Fruit fly (Drosophila melanogaster) whole organism, embryonic: ENCODE measurements around the gene HipHop.

Experiments
- Atf3 ChIP-seq: fragments of 200-800 bp; sonication (Bioruptor generic); optimal IDR thresholded peaks from 3 replicates; lab custom pipeline; 2016; ENCODE audit warnings: missing biosample characterization, missing genetic modification characterization
- Bdp1 ChIP-seq: fragments of 200-800 bp; sonication (Bioruptor generic); optimal IDR thresholded peaks from 3 replicates; lab custom pipeline; 2016; ENCODE audit warnings: missing biosample characterization, missing genetic modification characterization
- Bteb2 ChIP-seq: fragments of 200-800 bp; sonication (Bioruptor generic); optimal IDR thresholded peaks from 2 replicates; lab custom pipeline; 2016; ENCODE audit warnings: missing biosample characterization, missing genetic modification characterization
- CG10543 ChIP-seq: fragments of 200-800 bp; sonication (Bioruptor generic); optimal IDR thresholded peaks from 3 replicates; lab custom pipeline; 2017; ENCODE audit warnings: missing biosample characterization, mild to moderate bottlenecking, missing genetic modification characterization, moderate library complexity
- CG11504 ChIP-seq: fragments of 200-800 bp; sonication (Bioruptor generic); optimal IDR thresholded peaks from 3 replicates; lab custom pipeline; 2019; ENCODE audit warnings: missing biosample characterization, mild to moderate bottlenecking, missing genetic modification characterization, moderate library complexity
- CG12391 ChIP-seq: fragments of 200-800 bp; sonication (Bioruptor generic); optimal IDR thresholded peaks from 3 replicates; lab custom pipeline; 2018; ENCODE audit warnings: missing biosample characterization, mild to moderate bottlenecking, missing genetic modification characterization, moderate library complexity
- CG12769 ChIP-seq: fragments of 200-800 bp; sonication (Bioruptor generic); optimal IDR thresholded peaks from 2 replicates; lab custom pipeline; 2019; ENCODE audit warnings: missing biosample characterization, mild to moderate bottlenecking, missing genetic modification characterization, moderate library complexity
- CG13296 ChIP-seq: fragments of 200-800 bp; sonication (Bioruptor generic); optimal IDR thresholded peaks from 3 replicates; lab custom pipeline; 2018; ENCODE audit warnings: missing biosample characterization, mild to moderate bottlenecking, missing genetic modification characterization
- CG17328 ChIP-seq: fragments of 200-800 bp; sonication (Bioruptor generic); IDR thresholded peaks from 2 replicates; pipeline ENCODE4 v1.3.6; 2022; ENCODE audit warnings: missing biosample characterization, missing genetic modification characterization
- CG2129 ChIP-seq: fragments of 200-800 bp; sonication (Bioruptor generic); IDR thresholded peaks from 2 replicates; pipeline ENCODE4 v1.3.6; 2022; ENCODE audit warnings: missing biosample characterization, missing genetic modification characterization; ENCODE audit not compliant: partially characterized antibody
- CG2202 ChIP-seq: fragments of 200-800 bp; sonication (Bioruptor generic); optimal IDR thresholded peaks from 2 replicates; lab custom pipeline; 2018; ENCODE audit warnings: missing biosample characterization, mild to moderate bottlenecking, missing genetic modification characterization
- CG2875 ChIP-seq: fragments of 200-800 bp; sonication (Bioruptor generic); optimal IDR thresholded peaks from 2 replicates; lab custom pipeline; 2017; ENCODE audit warnings: missing biosample characterization, mild to moderate bottlenecking, missing genetic modification characterization, missing genetic modification reagents
- CG30431 ChIP-seq: fragments of 200-800 bp; sonication (Bioruptor generic); optimal IDR thresholded peaks from 2 replicates; lab custom pipeline; 2017; ENCODE audit warnings: missing biosample characterization, missing genetic modification characterization
- CG33213 ChIP-seq: fragments of 200-800 bp; sonication (Bioruptor generic); optimal IDR thresholded peaks from 3 replicates; lab custom pipeline; 2016; ENCODE audit warnings: missing biosample characterization, missing genetic modification characterization
- CG3847 ChIP-seq: fragments of 200-800 bp; sonication (Bioruptor generic); IDR thresholded peaks from 2 replicates; pipeline ENCODE4 v1.3.6; 2022; ENCODE audit warnings: missing biosample characterization, missing genetic modification characterization
- CG4707 ChIP-seq: fragments of 200-800 bp; sonication (Bioruptor generic); optimal IDR thresholded peaks from 2 replicates; lab custom pipeline; 2018; ENCODE audit warnings: missing biosample characterization, mild to moderate bottlenecking, missing genetic modification characterization, moderate library complexity
- CG4730 ChIP-seq: fragments of 200-800 bp; sonication (Bioruptor generic); IDR thresholded peaks from 2 replicates; pipeline ENCODE4 v1.3.6; 2022; ENCODE audit warnings: missing biosample characterization, missing genetic modification characterization
- CG5953 ChIP-seq: fragments of 200-800 bp; sonication (Bioruptor generic); IDR thresholded peaks from 2 replicates; pipeline ENCODE4 v1.3.6; 2022; ENCODE audit warnings: missing biosample characterization, missing genetic modification characterization
- CG7839 ChIP-seq: fragments of 200-800 bp; sonication (Bioruptor generic); optimal IDR thresholded peaks from 3 replicates; lab custom pipeline; 2018; ENCODE audit warnings: missing biosample characterization, mild to moderate bottlenecking, missing genetic modification characterization, moderate library complexity
- CG9437 ChIP-seq: fragments of 200-800 bp; sonication (Bioruptor generic); optimal IDR thresholded peaks from 2 replicates; lab custom pipeline; 2018; ENCODE audit warnings: missing biosample characterization, mild to moderate bottlenecking, missing genetic modification characterization
- Camta ChIP-seq: fragments of 200-800 bp; sonication (Bioruptor generic); optimal IDR thresholded peaks from 2 replicates; lab custom pipeline; 2016; ENCODE audit warnings: missing biosample characterization, missing genetic modification characterization
- Dbx ChIP-seq: fragments of 200-800 bp; sonication (Bioruptor generic); IDR thresholded peaks from 3 replicates; pipeline ENCODE4 v1.3.6; 2022; ENCODE audit warnings: missing biosample characterization, missing genetic modification characterization
- HLH4C ChIP-seq: fragments of 200-800 bp; sonication (Bioruptor generic); IDR thresholded peaks from 3 replicates; pipeline ENCODE4 v1.3.6; 2022; ENCODE audit warnings: missing biosample characterization, missing genetic modification characterization; ENCODE audit not compliant: partially characterized antibody
- Hr51 ChIP-seq, 2 experiments: fragments of 200-800 bp; sonication (Bioruptor generic); optimal IDR thresholded peaks; 2 replicates in 1 of 2; 3 replicates in 1 of 2; lab custom pipeline; 2016 to 2018; ENCODE audit warnings: missing biosample characterization in 2 of 2, missing genetic modification characterization in 2 of 2, mild to moderate bottlenecking in 1 of 2, moderate library complexity in 1 of 2
- Optix ChIP-seq: fragments of 200-800 bp; sonication (Bioruptor generic); IDR thresholded peaks from 3 replicates; pipeline ENCODE4 v1.3.6; 2022; ENCODE audit warnings: missing biosample characterization, missing genetic modification characterization
- Sry-β ChIP-seq: fragments of 200-800 bp; sonication (Bioruptor generic); optimal IDR thresholded peaks from 2 replicates; lab custom pipeline; 2018; ENCODE audit warnings: missing biosample characterization, mild to moderate bottlenecking, missing genetic modification characterization, moderate library complexity
- Sry-δ ChIP-seq: fragments of 200-800 bp; sonication (Bioruptor generic); optimal IDR thresholded peaks from 2 replicates; lab custom pipeline; 2016; ENCODE audit warnings: missing biosample characterization, missing genetic modification characterization
- Tbp ChIP-seq: fragments of >200 bp; optimal IDR thresholded peaks from 2 replicates; lab custom pipeline; 2018; ENCODE audit warnings: missing biosample characterization, missing genetic modification characterization
- danr ChIP-seq: fragments of 200-800 bp; sonication (Bioruptor generic); IDR thresholded peaks from 2 replicates; pipeline ENCODE4 v1.3.6; 2022; ENCODE audit warnings: missing biosample characterization, missing genetic modification characterization
- dpn ChIP-seq, 2 experiments: fragments of 200-800 bp; sonication (Bioruptor generic); optimal IDR thresholded peaks; 3 replicates each; lab custom pipeline; 2016; ENCODE audit warnings: missing biosample characterization in 2 of 2, missing genetic modification characterization in 2 of 2
- ems ChIP-seq: fragments of 200-800 bp; sonication (Bioruptor generic); optimal IDR thresholded peaks from 3 replicates; lab custom pipeline; 2016; ENCODE audit warnings: missing biosample characterization, missing genetic modification characterization
- ewg ChIP-seq: fragments of 200-800 bp; sonication (Bioruptor generic); optimal IDR thresholded peaks from 3 replicates; lab custom pipeline; 2017; ENCODE audit warnings: mild to moderate bottlenecking, missing biosample characterization, missing genetic modification reagents, missing genetic modification characterization
- ken ChIP-seq: fragments of 200-800 bp; sonication (Bioruptor generic); IDR thresholded peaks from 3 replicates; pipeline ENCODE4 v1.3.6; 2022; ENCODE audit warnings: missing biosample characterization, missing genetic modification characterization
- knrl ChIP-seq: fragments of 200-800 bp; sonication (Bioruptor generic); IDR thresholded peaks from 3 replicates; pipeline ENCODE4 v1.3.6; 2022; ENCODE audit warnings: missing biosample characterization, missing genetic modification characterization; ENCODE audit not compliant: partially characterized antibody
- lbe ChIP-seq: fragments of 200-800 bp; sonication (Bioruptor generic); optimal IDR thresholded peaks from 2 replicates; lab custom pipeline; 2016; ENCODE audit warnings: missing biosample characterization, mild to moderate bottlenecking, missing genetic modification characterization
- luna ChIP-seq: fragments of 200-800 bp; sonication (Bioruptor generic); optimal IDR thresholded peaks from 2 replicates; lab custom pipeline; 2016; ENCODE audit warnings: missing biosample characterization, missing genetic modification characterization
- nau ChIP-seq: fragments of 200-800 bp; sonication (Bioruptor generic); optimal IDR thresholded peaks from 3 replicates; lab custom pipeline; 2017; ENCODE audit warnings: missing biosample characterization, mild to moderate bottlenecking, missing genetic modification characterization, missing genetic modification reagents
- pan ChIP-seq, 4 experiments: fragments of >200 bp in 3 of 4; fragments of 200-800 bp in 1 of 4; sonication (Bioruptor generic) in 1 of 4; optimal IDR thresholded peaks in 3 of 4; IDR thresholded peaks in 1 of 4; 2 replicates each; pipeline versions ENCODE4 v1.3.6 to Lab custom; 2017 to 2022; ENCODE audit warnings: missing biosample characterization in 2 of 4, missing genetic modification characterization in 2 of 4, mixed read lengths in 1 of 4
- pho ChIP-seq: fragments of 200-800 bp; sonication (Bioruptor generic); optimal IDR thresholded peaks from 2 replicates; lab custom pipeline; 2016; ENCODE audit warnings: missing biosample characterization, missing genetic modification characterization
- ranshi ChIP-seq: fragments of 200-800 bp; sonication (Bioruptor generic); IDR thresholded peaks from 2 replicates; pipeline ENCODE4 v1.3.6; 2022; ENCODE audit warnings: missing biosample characterization, missing genetic modification characterization
- rib ChIP-seq: fragments of 200-800 bp; sonication (Bioruptor generic); IDR thresholded peaks from 2 replicates; pipeline ENCODE4 v1.3.6; 2022; ENCODE audit warnings: missing biosample characterization, missing genetic modification characterization
- sc ChIP-seq, 3 experiments: fragments of >200 bp in 2 of 3; fragments of 200-800 bp in 1 of 3; sonication (Bioruptor generic) in 1 of 3; optimal IDR thresholded peaks; 2 replicates in 2 of 3; 3 replicates in 1 of 3; lab custom pipeline; 2017; ENCODE audit warnings: mild to moderate bottlenecking in 1 of 3, missing biosample characterization in 1 of 3, missing genetic modification characterization in 1 of 3, missing genetic modification reagents in 1 of 3
- seq ChIP-seq: fragments of 200-800 bp; sonication (Bioruptor generic); IDR thresholded peaks from 2 replicates; pipeline ENCODE4 v1.3.6; 2022; ENCODE audit warnings: missing biosample characterization, missing genetic modification characterization
- slbo ChIP-seq: fragments of 200-800 bp; sonication (Bioruptor generic); IDR thresholded peaks from 2 replicates; pipeline ENCODE4 v1.3.6; 2022; ENCODE audit warnings: missing biosample characterization, missing genetic modification characterization
- tin ChIP-seq: fragments of 200-800 bp; sonication (Bioruptor generic); optimal IDR thresholded peaks from 3 replicates; lab custom pipeline; 2016; ENCODE audit warnings: missing biosample characterization, missing genetic modification characterization
- vnd ChIP-seq: fragments of 200-800 bp; sonication (Bioruptor generic); IDR thresholded peaks from 3 replicates; pipeline ENCODE4 v1.3.6; 2022; ENCODE audit warnings: missing biosample characterization, missing genetic modification characterization; ENCODE audit not compliant: partially characterized antibody

The HipHop gene

dm6 chr3L:18781653-18782629 lies 39.0 kb upstream of the HipHop start (continued):
- TF ChIP-seq CG17328 (GFP tag; lab: Robert Waterston, UW) (peak; percentile 33; the same call in 1 of the 2 replicates), Optix (GFP tag; lab: Robert Waterston, UW) (no peak), Tbp (no peak), nau (GFP tag; lab: Kevin White, UChicago) (no peak), CG2129 (no peak), ewg (GFP tag; lab: Kevin White, UChicago) (peak; percentile 22), Sry-δ (no peak), danr (GFP tag; lab: Robert Waterston, UW) (peak; percentile 9; the same call in 1 of the 2 replicates), slbo (peak; percentile 15; the same call in 1 of the 2 replicates), CG4730 (GFP tag; lab: Robert Waterston, UW) (peak; percentile 15; the same call in 1 of the 2 replicates), Camta (peak; percentile 33), CG10543 (GFP tag; lab: Kevin White, UChicago) (peak; percentile 15), pan (optimal IDR thresholded peaks at IDR 0.05; lab: Kevin White, UChicago) (no peak), pan (GFP tag; optimal IDR thresholded peaks at IDR 0.05 in 1 of 2, IDR thresholded peaks at IDR 0.05 in 1 of 2) (peak in 1 of 2 experiments; percentile 56), CG2875 (GFP tag; lab: Kevin White, UChicago) (no peak), Bteb2 (GFP tag; lab: Kevin White, UChicago) (no peak), Atf3 (GFP tag; lab: Kevin White, UChicago) (peak; percentile 17), luna (GFP tag; lab: Kevin White, UChicago) (no peak), CG9437 (peak; percentile 81), dpn (GFP tag; optimal IDR thresholded peaks at IDR 0.05; lab: Kevin White, UChicago) (peak; percentile 37 to 44), CG13296 (GFP tag; lab: Kevin White, UChicago) (peak; percentile 40), ranshi (GFP tag; lab: Robert Waterston, UW) (no peak), ems (no peak), lbe (no peak), rib (GFP tag; lab: Robert Waterston, UW) (no peak), CG33213 (GFP tag; lab: Kevin White, UChicago) (no peak), CG12391 (tag; lab: Kevin White, UChicago) (peak; percentile 67), CG4707 (GFP tag; lab: Kevin White, UChicago) (no peak), seq (0 out of 2 replicates have a peak, but pooled peaks have one; percentile 60), pho (GFP tag; lab: Kevin White, UChicago) (no peak), CG3847 (GFP tag; lab: Robert Waterston, UW) (no peak), tin (GFP tag; lab: Kevin White, UChicago) (peak; percentile 32), Bdp1 (GFP tag; lab: Kevin White, UChicago) (no peak), vnd (GFP tag; lab: Robert Waterston, UW) (no peak), Dbx (GFP tag; lab: Robert Waterston, UW) (no peak), CG11504 (peak; percentile 85), ken (no peak), CG7839 (tag; lab: Kevin White, UChicago) (peak; percentile 78), knrl (GFP tag; lab: Robert Waterston, UW) (no peak), CG12769 (tag; lab: Kevin White, UChicago) (peak; percentile 85), CG30431 (GFP tag; lab: Kevin White, UChicago) (no peak), CG5953 (GFP tag; lab: Robert Waterston, UW) (0 out of 2 replicates have a peak, but pooled peaks have one; percentile 3), HLH4C (no peak), Sry-β (GFP tag; lab: Kevin White, UChicago) (no peak), Hr51 (GFP tag; optimal IDR thresholded peaks at IDR 0.05; lab: Kevin White, UChicago) (peak in 1 of 2 experiments; percentile 93), sc (optimal IDR thresholded peaks at IDR 0.05; lab: Kevin White, UChicago) (no peak), sc (GFP tag; optimal IDR thresholded peaks at IDR 0.05; lab: Kevin White, UChicago) (no peak), CG2202 (tag; lab: Kevin White, UChicago) (no peak)
